Worm (Caenorhabditis elegans): ENCODE data around the gene sfxn-2.

The sfxn-2 gene

ce11 chrX:7989155-7989554 is 31.1 kb upstream of the sfxn-2 start (continued):
- TF ChIP-seq nhr-25 (tag; optimal IDR thresholded peaks at IDR 0.05; ENCODE audit: borderline replicate concordance, insufficient read depth) (peak; percentile 60), mep-1 (tag; optimal IDR thresholded peaks at IDR 0.05) (no peak)

DNA sequence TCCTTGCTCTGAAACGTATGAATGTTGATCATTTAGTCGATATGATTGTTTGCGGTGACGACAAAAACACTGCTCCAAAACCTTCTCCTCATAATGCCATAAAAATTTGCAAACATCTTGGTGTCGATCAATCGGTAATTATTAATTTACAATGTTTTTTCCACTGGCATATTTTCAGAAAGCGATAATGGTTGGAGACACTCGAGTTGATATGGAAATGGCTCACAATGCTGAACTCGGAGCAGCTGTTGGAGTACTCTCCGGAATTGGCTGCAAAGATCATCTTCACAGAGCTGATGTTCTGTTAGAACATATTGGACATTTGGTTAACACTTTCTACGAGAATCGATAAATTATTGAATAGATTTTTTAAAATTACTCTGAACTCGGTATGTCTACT is 30.4 kb upstream of the sfxn-2 start:
- no peak for TF ChIP-seq daf-16 (GFP tag; optimal IDR thresholded peaks at IDR 0.05)
- peak; percentile 10 for TF ChIP-seq daf-16 (tag; optimal IDR thresholded peaks at IDR 0.05)
- no peak for TF ChIP-seq zip-11 (GFP tag; IDR thresholded peaks at IDR 0.05)
- peak; percentile 60 for TF ChIP-seq aha-1 (tag)

ce11 chrX:7986892-7987291 is 28.8 kb upstream of the sfxn-2 start:
- TF ChIP-seq lin-1 (GFP tag; IDR thresholded peaks at IDR 0.05) (peak; percentile 59; the same call in 1 of the 2 replicates), cey-2 (tag; optimal IDR thresholded peaks at IDR 0.05; ENCODE audit: borderline replicate concordance, insufficient read depth) (no peak), mes-2 (tag; optimal IDR thresholded peaks at IDR 0.05; ENCODE audit: poor library complexity, severe bottlenecking) (peak; percentile 21), aly-2 (tag; optimal IDR thresholded peaks at IDR 0.05) (no peak), lin-39 (tag; optimal IDR thresholded peaks at IDR 0.05) (no peak), unc-62 (GFP tag; optimal IDR thresholded peaks at IDR 0.05 in 1 of 2) (peak in 1 of 2 experiments; percentile 100), unc-62 (tag; optimal IDR thresholded peaks at IDR 0.05) (no peak), nhr-237 (tag; optimal IDR thresholded peaks at IDR 0.05) (no peak), madf-9 (GFP tag; conservative IDR thresholded peaks at IDR 0.05) (no peak), lin-38 (GFP tag; IDR thresholded peaks at IDR 0.05) (no peak), mep-1 (tag; optimal IDR thresholded peaks at IDR 0.05) (peak; percentile 59), ceh-82 (tag; optimal IDR thresholded peaks at IDR 0.05) (no peak), pqm-1 (tag; optimal IDR thresholded peaks at IDR 0.05) (peak; percentile 3), rbr-2 (tag; optimal IDR thresholded peaks at IDR 0.05) (no peak), pha-4 (GFP tag; IDR thresholded peaks at IDR 0.05) (no peak), pha-4 (tag; optimal IDR thresholded peaks at IDR 0.05) (no peak), nhr-42 (GFP tag; IDR thresholded peaks at IDR 0.05) (no peak), lir-3 (tag; optimal IDR thresholded peaks at IDR 0.05) (no peak), ama-1 (optimal IDR thresholded peaks at IDR 0.05) (no peak), nhr-77 (tag; optimal IDR thresholded peaks at IDR 0.05) (peak; percentile 12), F26F4.8 (GFP tag; conservative IDR thresholded peaks at IDR 0.05) (no peak), hif-1 (tag; optimal IDR thresholded peaks at IDR 0.05) (peak in 1 of 2 experiments; percentile 1), ceh-62 (tag; optimal IDR thresholded peaks at IDR 0.05) (no peak), Y75B8A.6 (GFP tag; IDR thresholded peaks at IDR 0.05) (no peak), daf-8 (GFP tag; IDR thresholded peaks at IDR 0.05) (no peak), ceh-20 (GFP tag; IDR thresholded peaks at IDR 0.05) (no peak), hmg-1.1 (GFP tag; IDR thresholded peaks at IDR 0.05) (no peak), spr-1 (tag; optimal IDR thresholded peaks at IDR 0.05) (no peak), php-3 (GFP tag; IDR thresholded peaks at IDR 0.05) (peak; percentile 65; the same call in 1 of the 2 replicates), ctbp-1 (GFP tag; IDR thresholded peaks at IDR 0.05) (no peak), mxl-2 (GFP tag; conservative IDR thresholded peaks at IDR 0.05) (peak; percentile 82), lin-29 (GFP tag; IDR thresholded peaks at IDR 0.05) (no peak), spr-3 (GFP tag; optimal IDR thresholded peaks at IDR 0.05) (no peak), T20F7.1 (GFP tag; optimal IDR thresholded peaks at IDR 0.05) (no peak), D1046.2 (GFP tag; IDR thresholded peaks at IDR 0.05) (no peak), zip-2 (tag; optimal IDR thresholded peaks at IDR 0.05) (no peak), nhr-48 (tag; optimal IDR thresholded peaks at IDR 0.05) (peak; percentile 83), ceh-28 (tag; optimal IDR thresholded peaks at IDR 0.05) (no peak), daf-19 (GFP tag; conservative IDR thresholded peaks at IDR 0.05) (no peak), hlh-11 (tag; optimal IDR thresholded peaks at IDR 0.05) (peak; percentile 92), Y5F2A.4 (GFP tag; optimal IDR thresholded peaks at IDR 0.05) (no peak), dpl-1 (GFP tag; optimal IDR thresholded peaks at IDR 0.05) (no peak), tra-1 (GFP tag; IDR thresholded peaks at IDR 0.05) (no peak; the same call in 1 of the 2 replicates), saeg-2 (GFP tag; IDR thresholded peaks at IDR 0.05) (peak; percentile 71; the same call in 1 of the 2 replicates)
